Fruit fly (Drosophila melanogaster) whole organism, embryonic: ENCODE data around the gene CG14684.

Experiments
- Aef1 ChIP-seq: fragments of 200-800 bp; sonication (Bioruptor generic); IDR thresholded peaks from 3 replicates; pipeline ENCODE4 v1.3.6; 2022; ENCODE audit warnings: missing biosample characterization, missing genetic modification characterization
- CG11398 ChIP-seq: fragments of 200-800 bp; sonication (Bioruptor generic); optimal IDR thresholded peaks from 2 replicates; lab custom pipeline; 2016; ENCODE audit warnings: missing biosample characterization, missing genetic modification characterization
- CG11504 ChIP-seq: fragments of 200-800 bp; sonication (Bioruptor generic); optimal IDR thresholded peaks from 3 replicates; lab custom pipeline; 2019; ENCODE audit warnings: missing biosample characterization, mild to moderate bottlenecking, missing genetic modification characterization, moderate library complexity
- CG12071 ChIP-seq: fragments of 200-800 bp; sonication (Bioruptor generic); optimal IDR thresholded peaks from 3 replicates; lab custom pipeline; 2018; ENCODE audit warnings: missing biosample characterization, mild to moderate bottlenecking, missing genetic modification characterization
- CG16863 ChIP-seq: fragments of 200-800 bp; sonication (Bioruptor generic); optimal IDR thresholded peaks from 3 replicates; lab custom pipeline; 2016; ENCODE audit warnings: missing biosample characterization, missing genetic modification characterization
- CG17186 ChIP-seq: fragments of 200-800 bp; sonication (Bioruptor generic); optimal IDR thresholded peaks from 3 replicates; lab custom pipeline; 2017; ENCODE audit warnings: missing biosample characterization, missing genetic modification reagents, missing genetic modification characterization
- CG17359 ChIP-seq: fragments of 200-800 bp; sonication (Bioruptor generic); optimal IDR thresholded peaks from 3 replicates; lab custom pipeline; 2018; ENCODE audit warnings: missing biosample characterization, mild to moderate bottlenecking, missing genetic modification characterization, moderate library complexity
- CG18011 ChIP-seq: fragments of 200-800 bp; sonication (Bioruptor generic); optimal IDR thresholded peaks from 2 replicates; lab custom pipeline; 2017; ENCODE audit warnings: missing biosample characterization, missing genetic modification characterization, mild to moderate bottlenecking, moderate library complexity, missing genotype
- CG2199 ChIP-seq: fragments of 200-800 bp; sonication (Bioruptor generic); IDR thresholded peaks from 3 replicates; pipeline ENCODE4 v1.3.6; 2022; ENCODE audit warnings: missing biosample characterization, missing genetic modification characterization
- CG2678 ChIP-seq: fragments of 200-800 bp; sonication (Bioruptor generic); optimal IDR thresholded peaks from 3 replicates; lab custom pipeline; 2019; ENCODE audit warnings: missing biosample characterization, mild to moderate bottlenecking, missing genetic modification characterization, moderate library complexity
- CG30403 ChIP-seq: fragments of 200-800 bp; sonication (Bioruptor generic); optimal IDR thresholded peaks from 3 replicates; lab custom pipeline; 2016; ENCODE audit warnings: missing biosample characterization, missing genetic modification characterization
- CG3838 ChIP-seq: fragments of 200-800 bp; sonication (Bioruptor generic); optimal IDR thresholded peaks from 3 replicates; lab custom pipeline; 2016; ENCODE audit warnings: missing biosample characterization, missing genetic modification characterization
- CG3995 ChIP-seq: fragments of 200-800 bp; sonication (Bioruptor generic); optimal IDR thresholded peaks from 3 replicates; lab custom pipeline; 2016; ENCODE audit warnings: missing biosample characterization, missing genetic modification characterization
- CG43689 ChIP-seq: fragments of 200-800 bp; sonication (Bioruptor generic); IDR thresholded peaks from 2 replicates; pipeline ENCODE4 v1.3.6; 2022; ENCODE audit warnings: missing biosample characterization, missing genetic modification characterization
- CG5180 ChIP-seq: fragments of 200-800 bp; sonication (Bioruptor generic); optimal IDR thresholded peaks from 3 replicates; lab custom pipeline; 2017; ENCODE audit warnings: missing biosample characterization, missing genetic modification characterization, mild to moderate bottlenecking, moderate library complexity, missing genetic modification reagents
- CG6272 ChIP-seq: fragments of 200-800 bp; sonication (Bioruptor generic); IDR thresholded peaks from 2 replicates; pipeline ENCODE4 v1.3.6; 2022; ENCODE audit warnings: missing biosample characterization, missing genetic modification characterization
- CG6654 ChIP-seq: fragments of 200-800 bp; sonication (Bioruptor generic); optimal IDR thresholded peaks from 2 replicates; lab custom pipeline; 2017; ENCODE audit warnings: missing biosample characterization, mild to moderate bottlenecking, missing genetic modification characterization
- CG8765 ChIP-seq: fragments of 200-800 bp; sonication (Bioruptor generic); IDR thresholded peaks from 2 replicates; pipeline ENCODE4 v1.3.6; 2022; ENCODE audit warnings: missing biosample characterization, missing genetic modification characterization
- Chrac-16 ChIP-seq: fragments of 200-800 bp; sonication (Bioruptor generic); optimal IDR thresholded peaks from 3 replicates; lab custom pipeline; 2016; ENCODE audit warnings: missing biosample characterization, missing genetic modification characterization
- Dip2 ChIP-seq: fragments of 200-800 bp; sonication (Bioruptor generic); IDR thresholded peaks from 2 replicates; pipeline ENCODE4 v1.3.6; 2022; ENCODE audit warnings: missing biosample characterization, missing genetic modification characterization
- H2.0 ChIP-seq: fragments of 200-800 bp; sonication (Bioruptor generic); IDR thresholded peaks from 2 replicates; pipeline ENCODE4 v1.3.6; 2022; ENCODE audit warnings: missing biosample characterization, missing genetic modification characterization
- Hr39 ChIP-seq: fragments of >200 bp; optimal IDR thresholded peaks from 2 replicates; lab custom pipeline; 2017
- Lhr ChIP-seq: fragments of 200-800 bp; sonication (Bioruptor generic); optimal IDR thresholded peaks from 3 replicates; lab custom pipeline; 2017; ENCODE audit warnings: mild to moderate bottlenecking, missing biosample characterization, missing genetic modification reagents, missing genetic modification characterization
- Lpt ChIP-seq: fragments of >200 bp; optimal IDR thresholded peaks from 2 replicates; lab custom pipeline; 2018; ENCODE audit warnings: missing biosample characterization, missing genetic modification characterization
- MBD-R2 ChIP-seq: fragments of 200-800 bp; sonication (Bioruptor generic); IDR thresholded peaks from 2 replicates; pipeline ENCODE4 v1.3.6; 2022; ENCODE audit warnings: missing biosample characterization, missing genetic modification characterization
- Mes4 ChIP-seq: fragments of 200-800 bp; sonication (Bioruptor generic); optimal IDR thresholded peaks from 2 replicates; lab custom pipeline; 2016; ENCODE audit warnings: missing biosample characterization, missing genetic modification characterization
- Pdp1 ChIP-seq, 2 experiments: fragments of 200-800 bp; sonication (Bioruptor generic); optimal IDR thresholded peaks; 3 replicates each; lab custom pipeline; 2016; ENCODE audit warnings: missing biosample characterization in 2 of 2, missing genetic modification characterization in 2 of 2, mild to moderate bottlenecking in 1 of 2, moderate library complexity in 1 of 2
- Sox100B ChIP-seq: fragments of 200-800 bp; sonication (Bioruptor generic); optimal IDR thresholded peaks from 3 replicates; lab custom pipeline; 2018; ENCODE audit warnings: missing biosample characterization, mild to moderate bottlenecking, missing genetic modification characterization
- Ssrp ChIP-seq: fragments of 200-800 bp; sonication (Bioruptor generic); optimal IDR thresholded peaks from 2 replicates; lab custom pipeline; 2018; ENCODE audit warnings: missing biosample characterization, mild to moderate bottlenecking, missing genetic modification characterization, moderate library complexity
- YL-1 ChIP-seq: fragments of 200-800 bp; sonication (Bioruptor generic); optimal IDR thresholded peaks from 3 replicates; lab custom pipeline; 2017; ENCODE audit warnings: missing biosample characterization, mild to moderate bottlenecking, missing genetic modification characterization
- cwo ChIP-seq: fragments of 200-800 bp; sonication (Bioruptor generic); optimal IDR thresholded peaks from 3 replicates; lab custom pipeline; 2017; ENCODE audit warnings: missing biosample characterization, missing genetic modification characterization, mild to moderate bottlenecking, moderate library complexity, missing genetic modification reagents
- dati ChIP-seq: fragments of 200-800 bp; sonication (Bioruptor generic); IDR thresholded peaks from 2 replicates; pipeline ENCODE4 v1.3.6; 2022; ENCODE audit warnings: missing biosample characterization, missing genetic modification characterization
- exex ChIP-seq: fragments of 200-800 bp; sonication (Bioruptor generic); optimal IDR thresholded peaks from 4 replicates; lab custom pipeline; 2018; ENCODE audit warnings: missing biosample characterization, mild to moderate bottlenecking, missing genetic modification characterization, moderate library complexity
- gcm2 ChIP-seq: fragments of 200-800 bp; sonication (Bioruptor generic); optimal IDR thresholded peaks from 2 replicates; lab custom pipeline; 2016; ENCODE audit warnings: missing biosample characterization, missing genetic modification characterization
- gem ChIP-seq: fragments of 200-800 bp; sonication (Bioruptor generic); optimal IDR thresholded peaks from 2 replicates; lab custom pipeline; 2019; ENCODE audit warnings: missing biosample characterization, mild to moderate bottlenecking, missing genetic modification characterization, moderate library complexity
- gfzf ChIP-seq: fragments of 200-800 bp; sonication (Bioruptor generic); optimal IDR thresholded peaks from 2 replicates; lab custom pipeline; 2016; ENCODE audit warnings: missing biosample characterization, mild to moderate bottlenecking, missing genetic modification characterization, moderate library complexity
- grn ChIP-seq: fragments of 200-800 bp; sonication (Bioruptor generic); optimal IDR thresholded peaks from 3 replicates; lab custom pipeline; 2017; ENCODE audit warnings: missing biosample characterization, missing genetic modification characterization
- hb ChIP-seq: fragments of 200-800 bp; sonication (Bioruptor generic); IDR thresholded peaks from 3 replicates; pipeline ENCODE4 v1.3.6; 2022; ENCODE audit warnings: missing biosample characterization, missing genetic modification characterization; ENCODE audit not compliant: partially characterized antibody
- knrl ChIP-seq: fragments of 200-800 bp; sonication (Bioruptor generic); IDR thresholded peaks from 3 replicates; pipeline ENCODE4 v1.3.6; 2022; ENCODE audit warnings: missing biosample characterization, missing genetic modification characterization; ENCODE audit not compliant: partially characterized antibody
- lbe ChIP-seq: fragments of 200-800 bp; sonication (Bioruptor generic); optimal IDR thresholded peaks from 2 replicates; lab custom pipeline; 2016; ENCODE audit warnings: missing biosample characterization, mild to moderate bottlenecking, missing genetic modification characterization
- mld ChIP-seq: fragments of 200-800 bp; sonication (Bioruptor generic); IDR thresholded peaks from 3 replicates; pipeline ENCODE4 v1.3.6; 2022; ENCODE audit warnings: missing biosample characterization, missing genetic modification characterization; ENCODE audit not compliant: partially characterized antibody
- nau ChIP-seq: fragments of 200-800 bp; sonication (Bioruptor generic); optimal IDR thresholded peaks from 3 replicates; lab custom pipeline; 2017; ENCODE audit warnings: missing biosample characterization, mild to moderate bottlenecking, missing genetic modification characterization, missing genetic modification reagents
- otp ChIP-seq: fragments of 200-800 bp; sonication (Bioruptor generic); IDR thresholded peaks from 3 replicates; pipeline ENCODE4, ENCODE4 v1.3.6; 2022; ENCODE audit warnings: missing biosample characterization, missing genetic modification characterization
- ranshi ChIP-seq: fragments of 200-800 bp; sonication (Bioruptor generic); IDR thresholded peaks from 2 replicates; pipeline ENCODE4 v1.3.6; 2022; ENCODE audit warnings: missing biosample characterization, missing genetic modification characterization
- sens-2 ChIP-seq: fragments of 200-800 bp; sonication (Bioruptor generic); IDR thresholded peaks from 2 replicates; pipeline ENCODE4 v1.3.6; 2022; ENCODE audit warnings: missing biosample characterization, missing genetic modification characterization
- sob ChIP-seq: fragments of 200-800 bp; sonication (Bioruptor generic); IDR thresholded peaks from 2 replicates; pipeline ENCODE4 v1.3.6; 2022; ENCODE audit warnings: missing biosample characterization, missing genetic modification characterization
- trem ChIP-seq: fragments of 200-800 bp; optimal IDR thresholded peaks from 3 replicates; lab custom pipeline; 2019; ENCODE audit warnings: missing biosample characterization, mild to moderate bottlenecking, missing genetic modification characterization, moderate library complexity
- unpg ChIP-seq: fragments of 200-800 bp; sonication (Bioruptor generic); optimal IDR thresholded peaks from 3 replicates; lab custom pipeline; 2018; ENCODE audit warnings: missing biosample characterization, mild to moderate bottlenecking, missing genetic modification characterization, moderate library complexity
- wdn ChIP-seq: fragments of 200-800 bp; sonication (Bioruptor generic); IDR thresholded peaks from 2 replicates; pipeline ENCODE4 v1.3.6; 2022; ENCODE audit warnings: missing biosample characterization, missing genetic modification characterization
- zen2 ChIP-seq: fragments of 200-800 bp; sonication (Bioruptor generic); IDR thresholded peaks from 3 replicates; pipeline ENCODE4 v1.3.6; 2022; ENCODE audit warnings: missing biosample characterization, missing genetic modification characterization; ENCODE audit not compliant: partially characterized antibody
- zfh2 ChIP-seq: fragments of 200-800 bp; sonication (Bioruptor generic); optimal IDR thresholded peaks from 2 replicates; lab custom pipeline; 2016; ENCODE audit warnings: missing biosample characterization, missing genetic modification characterization

The CG14684 gene

DNA sequence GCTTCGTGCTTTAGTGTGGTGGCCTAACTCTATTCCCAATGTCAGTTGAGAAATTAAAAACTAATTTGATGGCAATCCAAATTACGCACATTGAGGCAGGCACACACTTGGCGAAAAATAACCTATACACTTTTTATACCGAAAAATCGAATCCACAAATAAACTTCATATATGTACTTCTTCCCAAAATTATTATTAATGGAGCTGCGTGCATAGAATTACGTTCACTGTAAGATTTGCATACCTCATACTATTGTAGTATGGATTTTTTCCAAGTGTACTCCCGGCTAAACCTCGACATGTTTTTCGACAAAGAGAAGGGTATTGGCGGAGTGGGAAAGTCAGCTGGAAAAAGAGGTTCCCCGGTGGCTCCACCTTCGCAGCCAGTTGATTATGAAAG, 22.5 kb upstream of the CG14684 start (continued):
- TF ChIP-seq CG8765 (GFP tag; lab: Robert Waterston, UW): no peak
- no peak for TF ChIP-seq Dip2
- TF ChIP-seq knrl: no peak
- TF ChIP-seq Aef1 (GFP tag; lab: Robert Waterston, UW): peak; percentile 57; the same call in 1 of the 3 replicates
- no peak for TF ChIP-seq gfzf (GFP tag; lab: Kevin White, UChicago)
- peak; percentile 79 for TF ChIP-seq CG2678 (tag; lab: Kevin White, UChicago)
- TF ChIP-seq CG6654 (GFP tag; lab: Kevin White, UChicago): peak; percentile 34
- TF ChIP-seq unpg (GFP tag; lab: Kevin White, UChicago): peak; percentile 71
- no peak for TF ChIP-seq lbe (GFP tag; lab: Kevin White, UChicago)
- TF ChIP-seq wdn (GFP tag; lab: Robert Waterston, UW): no peak
- peak; percentile 69 for TF ChIP-seq Ssrp (tag; lab: Kevin White, UChicago)
- peak; percentile 54; the same call in 1 of the 2 replicates for TF ChIP-seq sob
- TF ChIP-seq exex (tag; lab: Kevin White, UChicago): no peak
- peak; percentile 37 for TF ChIP-seq Chrac-16 (GFP tag; lab: Kevin White, UChicago)
- TF ChIP-seq CG17359 (tag; lab: Kevin White, UChicago): peak; percentile 88
- TF ChIP-seq gcm2 (GFP tag; lab: Kevin White, UChicago): no peak
- TF ChIP-seq grn: no peak
- no peak for TF ChIP-seq YL-1 (GFP tag; lab: Kevin White, UChicago)
- TF ChIP-seq CG12071 (GFP tag; lab: Kevin White, UChicago): peak; percentile 25
- no peak for TF ChIP-seq zen2 (GFP tag; lab: Robert Waterston, UW)
- TF ChIP-seq gem (tag; lab: Kevin White, UChicago): peak; percentile 77
- no peak for TF ChIP-seq CG17186 (GFP tag; lab: Kevin White, UChicago)
- peak; percentile 59 for TF ChIP-seq cwo (GFP tag; lab: Kevin White, UChicago)
- TF ChIP-seq otp: 0 out of 3 replicates have a peak, but pooled peaks have one; percentile 47
- peak; percentile 50 for TF ChIP-seq CG6272 (GFP tag; lab: Robert Waterston, UW)
- peak; percentile 89 for TF ChIP-seq CG11504 (tag; lab: Kevin White, UChicago)
- peak; percentile 68 for TF ChIP-seq CG30403 (GFP tag; lab: Kevin White, UChicago)
- peak; percentile 56; the same call in 1 of the 2 replicates for TF ChIP-seq H2.0 (GFP tag; lab: Robert Waterston, UW)
- TF ChIP-seq Sox100B (GFP tag; lab: Kevin White, UChicago): peak; percentile 69
- no peak for TF ChIP-seq Lhr (GFP tag; lab: Kevin White, UChicago)
- no peak for TF ChIP-seq Hr39
- TF ChIP-seq trem (tag; lab: Kevin White, UChicago): peak; percentile 7
- no peak for TF ChIP-seq dati (GFP tag; lab: Robert Waterston, UW)
- TF ChIP-seq ranshi (GFP tag; lab: Robert Waterston, UW): peak; percentile 49; the same call in 1 of the 2 replicates
- no peak for TF ChIP-seq CG3995 (GFP tag; lab: Kevin White, UChicago)
- peak; percentile 43 for TF ChIP-seq Mes4 (GFP tag; lab: Kevin White, UChicago)
- TF ChIP-seq zfh2 (GFP tag; lab: Kevin White, UChicago): no peak
- peak; percentile 66 for TF ChIP-seq CG5180
- TF ChIP-seq CG2199 (GFP tag; lab: Robert Waterston, UW): peak; percentile 63; the same call in 1 of the 3 replicates
- TF ChIP-seq CG18011 (GFP tag; lab: Kevin White, UChicago): no peak
- TF ChIP-seq mld (GFP tag; lab: Robert Waterston, UW): no peak
- TF ChIP-seq hb (GFP tag; lab: Robert Waterston, UW): no peak
- peak; percentile 53 to 71 for TF ChIP-seq Pdp1 (GFP tag; optimal IDR thresholded peaks at IDR 0.05; lab: Kevin White, UChicago)
- peak; percentile 71 for TF ChIP-seq sens-2 (GFP tag; lab: Robert Waterston, UW)
- peak; percentile 34 for TF ChIP-seq CG16863 (GFP tag; lab: Kevin White, UChicago)
- TF ChIP-seq CG43689 (GFP tag; lab: Robert Waterston, UW): no peak
- TF ChIP-seq nau (GFP tag; lab: Kevin White, UChicago): peak; percentile 68
- TF ChIP-seq CG11398 (GFP tag; lab: Kevin White, UChicago): peak; percentile 44
- no peak; the same call in 1 of the 2 replicates for TF ChIP-seq MBD-R2 (GFP tag; lab: Robert Waterston, UW)
- no peak for TF ChIP-seq CG3838 (GFP tag; lab: Kevin White, UChicago)
- no peak for TF ChIP-seq Lpt
